Fruit fly (Drosophila melanogaster) whole organism, prepupa: ENCODE data around the gene Naa20B.

Experiments
- Blimp-1 ChIP-seq: fragments of 200-800 bp; sonication (Bioruptor generic); optimal IDR thresholded peaks from 3 replicates; lab custom pipeline; 2017; ENCODE audit warnings: missing biosample characterization, missing genetic modification characterization, mild to moderate bottlenecking, moderate library complexity, missing genetic modification reagents
- CG32006 ChIP-seq: fragments of 200-800 bp; sonication (Bioruptor generic); optimal IDR thresholded peaks from 3 replicates; lab custom pipeline; 2017; ENCODE audit warnings: missing biosample characterization, mild to moderate bottlenecking, missing genetic modification characterization
- CG6854 ChIP-seq: fragments of 200-800 bp; sonication (Bioruptor generic); optimal IDR thresholded peaks from 2 replicates; lab custom pipeline; 2017; ENCODE audit warnings: missing biosample characterization, mild to moderate bottlenecking, missing genetic modification characterization
- Hr38 ChIP-seq: sonication (Bioruptor generic); optimal IDR thresholded peaks from 2 replicates; lab custom pipeline; 2016; ENCODE audit warnings: missing biosample characterization, missing genetic modification characterization
- OdsH ChIP-seq: fragments of 200-800 bp; sonication (Bioruptor generic); optimal IDR thresholded peaks from 3 replicates; lab custom pipeline; 2016; ENCODE audit warnings: missing biosample characterization, missing genetic modification characterization
- Sox102F ChIP-seq: fragments of 200-800 bp; sonication (Bioruptor generic); optimal IDR thresholded peaks from 2 replicates; lab custom pipeline; 2016; ENCODE audit warnings: missing biosample characterization, mild to moderate bottlenecking, missing genetic modification characterization
- fd85E ChIP-seq: fragments of 200-800 bp; sonication (Bioruptor generic); optimal IDR thresholded peaks from 3 replicates; lab custom pipeline; 2016; ENCODE audit warnings: missing biosample characterization, missing genetic modification characterization
- net ChIP-seq: fragments of 200-800 bp; sonication (Bioruptor generic); optimal IDR thresholded peaks from 3 replicates; lab custom pipeline; 2016; ENCODE audit warnings: missing biosample characterization, missing genetic modification characterization
- ss ChIP-seq, 2 experiments: fragments of 200-800 bp; sonication (Bioruptor generic); optimal IDR thresholded peaks; 2 replicates in 1 of 2; 3 replicates in 1 of 2; lab custom pipeline; 2017 to 2018; ENCODE audit warnings: mild to moderate bottlenecking in 2 of 2, missing biosample characterization in 2 of 2, missing genetic modification characterization in 2 of 2, moderate library complexity in 1 of 2

- TF ChIP-seq OdsH (GFP tag; lab: Kevin White, UChicago) = no peak
- no peak for TF ChIP-seq Hr38
- TF ChIP-seq Blimp-1 (GFP tag; lab: Kevin White, UChicago) = no peak
- no peak for TF ChIP-seq CG32006 (GFP tag; lab: Kevin White, UChicago)
- TF ChIP-seq Sox102F (GFP tag; lab: Kevin White, UChicago) = no peak
- TF ChIP-seq fd85E (GFP tag; lab: Kevin White, UChicago) = no peak
- no peak for TF ChIP-seq net
- no peak for TF ChIP-seq CG6854 (GFP tag; lab: Kevin White, UChicago)
- TF ChIP-seq ss (GFP tag; optimal IDR thresholded peaks at IDR 0.05; lab: Kevin White, UChicago) = no peak
Observed at dm6 chr2L:13260740-13261139, 3.5 kb downstream of the Naa20B start, which contains the start of gene CG44085.
